Worm (Caenorhabditis elegans): ENCODE measurements around the gene Y49F6B.19.

DNA sequence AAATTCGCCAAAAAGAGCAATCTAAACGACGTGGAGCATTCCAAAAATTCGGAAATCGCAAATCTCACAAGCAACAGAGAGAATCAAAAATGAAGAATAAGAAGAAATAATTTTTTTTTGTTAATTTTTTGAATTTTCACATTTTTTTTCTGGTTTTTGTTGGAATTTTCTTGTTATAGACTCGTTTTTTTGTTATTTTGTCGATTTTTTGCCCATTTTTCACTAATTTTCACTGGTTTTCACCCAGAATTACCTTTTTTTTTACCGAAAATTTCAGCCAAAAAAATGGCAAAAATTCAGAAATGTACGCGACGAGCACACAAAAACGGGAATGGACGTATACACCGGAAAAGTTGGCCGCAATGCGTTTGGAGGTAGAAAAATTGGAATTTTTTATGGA lies 7.4 kb downstream of the Y49F6B.19 start, which contains the start of gene cyh-1:
- TF ChIP-seq tbx-8 (GFP tag; optimal IDR thresholded peaks at IDR 0.05) (no peak), nhr-12 (tag; optimal IDR thresholded peaks at IDR 0.05) (no peak), sem-2 (GFP tag; optimal IDR thresholded peaks at IDR 0.05) (no peak), blmp-1 (tag; optimal IDR thresholded peaks at IDR 0.05) (no peak), ces-1 (GFP tag; optimal IDR thresholded peaks at IDR 0.05) (no peak), elt-1 (tag; optimal IDR thresholded peaks at IDR 0.05; ENCODE audit: borderline replicate concordance, insufficient read depth) (no peak), ztf-11 (tag; optimal IDR thresholded peaks at IDR 0.05) (no peak), cnd-1 (tag; optimal IDR thresholded peaks at IDR 0.05) (no peak), pha-4 (tag; optimal IDR thresholded peaks at IDR 0.05) (no peak), lin-13 (tag; optimal IDR thresholded peaks at IDR 0.05) (no peak), snpc-4 (tag; optimal IDR thresholded peaks at IDR 0.05) (no peak)
